Worm (Caenorhabditis elegans): ENCODE measurements around the gene mrps-25.

DNA sequence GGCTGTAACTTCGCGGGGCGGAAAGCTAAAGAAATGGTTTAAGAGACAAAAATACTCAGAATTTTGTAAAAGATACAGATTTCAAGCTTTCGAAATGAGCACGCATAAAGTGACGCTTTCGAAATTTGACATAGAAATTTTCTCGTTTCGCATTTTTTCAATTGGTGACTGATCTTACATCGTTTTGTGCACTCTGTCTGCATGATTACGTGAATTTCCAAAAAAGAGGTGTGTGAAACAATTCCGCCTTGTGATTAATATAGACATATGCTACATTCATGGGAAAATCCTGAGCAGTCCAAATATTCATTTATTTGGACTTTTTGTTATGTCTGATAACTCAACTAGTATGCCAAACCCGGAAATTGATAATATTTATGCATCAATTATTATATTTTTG lies 11.0 kb upstream of the mrps-25 start, which contains the start of gene srx-12:
- TF ChIP-seq F10E7.11 (tag; optimal IDR thresholded peaks at IDR 0.05) (no peak), unc-62 (GFP tag; optimal IDR thresholded peaks at IDR 0.05) (no peak), him-1 (tag; optimal IDR thresholded peaks at IDR 0.05) (no peak), lsy-27 (tag; optimal IDR thresholded peaks at IDR 0.05; ENCODE audit: borderline replicate concordance, insufficient read depth) (no peak), nfya-1 (tag; optimal IDR thresholded peaks at IDR 0.05; ENCODE audit: borderline replicate concordance, insufficient read depth) (no peak), snpc-4 (GFP tag; optimal IDR thresholded peaks at IDR 0.05) (no peak), snpc-4 (tag; optimal IDR thresholded peaks at IDR 0.05) (no peak), F52B5.7 (tag; optimal IDR thresholded peaks at IDR 0.05) (no peak), fkh-3 (tag; optimal IDR thresholded peaks at IDR 0.05) (no peak), nhr-120 (GFP tag; IDR thresholded peaks at IDR 0.05) (no peak), madf-10 (tag; optimal IDR thresholded peaks at IDR 0.05) (no peak), F23B12.7 (tag; optimal IDR thresholded peaks at IDR 0.05; ENCODE audit: insufficient read depth) (no peak), madf-8 (GFP tag; conservative IDR thresholded peaks at IDR 0.05) (no peak), ceh-100 (GFP tag; IDR thresholded peaks at IDR 0.05) (no peak)

Measured in whole organism, young adult.